Fruit fly (Drosophila melanogaster) whole organism, prepupa: Measurements from ENCODE around the gene CG32264.

Source experiments
- Blimp-1 ChIP-seq: fragments of 200-800 bp; sonication (Bioruptor generic); optimal IDR thresholded peaks from 3 replicates; lab custom pipeline; 2017; ENCODE audit warnings: missing biosample characterization, missing genetic modification characterization, mild to moderate bottlenecking, moderate library complexity, missing genetic modification reagents
- CG10631 ChIP-seq: fragments of 200-800 bp; sonication (Bioruptor generic); optimal IDR thresholded peaks from 2 replicates; lab custom pipeline; 2016; ENCODE audit warnings: missing biosample characterization, missing genetic modification characterization
- CG10669 ChIP-seq: fragments of 200-800 bp; sonication (Bioruptor generic); optimal IDR thresholded peaks from 3 replicates; lab custom pipeline; 2018; ENCODE audit warnings: missing biosample characterization, mild to moderate bottlenecking, missing genetic modification characterization, moderate library complexity
- CG11294 ChIP-seq: fragments of 200-800 bp; sonication (Bioruptor generic); IDR thresholded peaks from 2 replicates; pipeline ENCODE4 v1.3.6; 2022; ENCODE audit warnings: missing biosample characterization, missing genetic modification characterization
- CG11762 ChIP-seq: fragments of 200-800 bp; sonication (Bioruptor generic); optimal IDR thresholded peaks from 3 replicates; lab custom pipeline; 2016; ENCODE audit warnings: missing biosample characterization, missing genetic modification characterization; ENCODE audit not compliant: insufficient read depth
- CG11902 ChIP-seq: fragments of 200-800 bp; sonication (Bioruptor generic); optimal IDR thresholded peaks from 3 replicates; lab custom pipeline; 2016; ENCODE audit warnings: missing biosample characterization, missing genetic modification characterization
- CG15336 ChIP-seq: fragments of 200-800 bp; sonication (Bioruptor generic); IDR thresholded peaks from 2 replicates; pipeline ENCODE4 v1.3.6; 2022; ENCODE audit warnings: missing biosample characterization, missing genetic modification characterization
- CG1621 ChIP-seq: fragments of 200-800 bp; sonication (Bioruptor generic); optimal IDR thresholded peaks from 3 replicates; lab custom pipeline; 2018; ENCODE audit warnings: missing biosample characterization, mild to moderate bottlenecking, missing genetic modification characterization
- CG16779 ChIP-seq: fragments of 200-800 bp; sonication (Bioruptor generic); optimal IDR thresholded peaks from 3 replicates; lab custom pipeline; 2017; ENCODE audit warnings: missing biosample characterization, mild to moderate bottlenecking, missing genetic modification characterization
- CG31627 ChIP-seq: fragments of 200-800 bp; sonication (Bioruptor generic); optimal IDR thresholded peaks from 3 replicates; lab custom pipeline; 2016; ENCODE audit warnings: missing biosample characterization, missing genetic modification characterization
- CG32006 ChIP-seq: fragments of 200-800 bp; sonication (Bioruptor generic); optimal IDR thresholded peaks from 3 replicates; lab custom pipeline; 2017; ENCODE audit warnings: missing biosample characterization, mild to moderate bottlenecking, missing genetic modification characterization
- CG34406 ChIP-seq: fragments of 200-800 bp; sonication (Bioruptor generic); optimal IDR thresholded peaks from 3 replicates; lab custom pipeline; 2016; ENCODE audit warnings: missing biosample characterization, missing genetic modification characterization
- CG3919 ChIP-seq: fragments of 200-800 bp; sonication (Bioruptor generic); optimal IDR thresholded peaks from 3 replicates; lab custom pipeline; 2016; ENCODE audit warnings: missing biosample characterization, missing genetic modification characterization
- CG4318 ChIP-seq: fragments of 200-800 bp; sonication (Bioruptor generic); optimal IDR thresholded peaks from 3 replicates; lab custom pipeline; 2017; ENCODE audit warnings: missing biosample characterization, mild to moderate bottlenecking, missing genetic modification characterization
- CG6276 ChIP-seq: fragments of 200-800 bp; sonication (Bioruptor generic); optimal IDR thresholded peaks from 2 replicates; lab custom pipeline; 2017; ENCODE audit warnings: missing biosample characterization, mild to moderate bottlenecking, missing genetic modification characterization
- CG6792 ChIP-seq: fragments of 200-800 bp; sonication (Bioruptor generic); optimal IDR thresholded peaks from 3 replicates; lab custom pipeline; 2016; ENCODE audit warnings: missing biosample characterization, missing genetic modification characterization
- CG6808 ChIP-seq: fragments of 200-800 bp; sonication (Bioruptor generic); optimal IDR thresholded peaks from 3 replicates; lab custom pipeline; 2017; ENCODE audit warnings: missing biosample characterization, missing genetic modification characterization, mild to moderate bottlenecking, moderate library complexity, missing genetic modification reagents
- CG6854 ChIP-seq: fragments of 200-800 bp; sonication (Bioruptor generic); optimal IDR thresholded peaks from 2 replicates; lab custom pipeline; 2017; ENCODE audit warnings: missing biosample characterization, mild to moderate bottlenecking, missing genetic modification characterization
- CG8119 ChIP-seq: fragments of 200-800 bp; sonication (Bioruptor generic); IDR thresholded peaks from 3 replicates; pipeline ENCODE4 v1.3.6; 2022; ENCODE audit warnings: missing biosample characterization, missing genetic modification characterization
- CG8319 ChIP-seq: fragments of 200-800 bp; sonication (Bioruptor generic); optimal IDR thresholded peaks from 3 replicates; lab custom pipeline; 2016; ENCODE audit warnings: missing biosample characterization, missing genetic modification characterization
- CG8632 ChIP-seq: fragments of 200-800 bp; sonication (Bioruptor generic); optimal IDR thresholded peaks from 3 replicates; lab custom pipeline; 2016; ENCODE audit warnings: missing biosample characterization, missing genetic modification characterization
- CG9139 ChIP-seq: fragments of 200-800 bp; sonication (Bioruptor generic); optimal IDR thresholded peaks from 3 replicates; lab custom pipeline; 2017; ENCODE audit warnings: missing biosample characterization, mild to moderate bottlenecking, missing genetic modification characterization
- Eip75B ChIP-seq: fragments of 200-800 bp; sonication (Bioruptor generic); optimal IDR thresholded peaks from 3 replicates; lab custom pipeline; 2016; ENCODE audit warnings: missing biosample characterization, missing genetic modification characterization
- Ets21C ChIP-seq: fragments of 200-800 bp; sonication (Bioruptor generic); optimal IDR thresholded peaks from 3 replicates; lab custom pipeline; 2016; ENCODE audit warnings: missing biosample characterization, missing genetic modification characterization
- Ets96B ChIP-seq: fragments of 200-800 bp; optimal IDR thresholded peaks from 2 replicates; lab custom pipeline; 2019; ENCODE audit warnings: missing biosample characterization, mild to moderate bottlenecking, missing genetic modification characterization, moderate library complexity
- Hr38 ChIP-seq: sonication (Bioruptor generic); optimal IDR thresholded peaks from 2 replicates; lab custom pipeline; 2016; ENCODE audit warnings: missing biosample characterization, missing genetic modification characterization
- Hr39 ChIP-seq: fragments of 200-800 bp; sonication (Bioruptor generic); optimal IDR thresholded peaks from 2 replicates; lab custom pipeline; 2016; ENCODE audit warnings: missing biosample characterization, missing genetic modification characterization
- Hr4 ChIP-seq: fragments of 200-800 bp; sonication (Bioruptor generic); optimal IDR thresholded peaks from 3 replicates; lab custom pipeline; 2016; ENCODE audit warnings: missing biosample characterization, missing genetic modification characterization
- Lpt ChIP-seq: fragments of 200-800 bp; sonication (Bioruptor generic); optimal IDR thresholded peaks from 3 replicates; lab custom pipeline; 2016; ENCODE audit warnings: missing biosample characterization, missing genetic modification characterization
- Met ChIP-seq: fragments of 200-800 bp; sonication (Bioruptor generic); optimal IDR thresholded peaks from 3 replicates; lab custom pipeline; 2016; ENCODE audit warnings: missing biosample characterization, missing genetic modification characterization
- OdsH ChIP-seq: fragments of 200-800 bp; sonication (Bioruptor generic); optimal IDR thresholded peaks from 3 replicates; lab custom pipeline; 2016; ENCODE audit warnings: missing biosample characterization, missing genetic modification characterization
- Sox14 ChIP-seq: fragments of 200-800 bp; sonication (Bioruptor generic); optimal IDR thresholded peaks from 3 replicates; lab custom pipeline; 2016; ENCODE audit warnings: missing biosample characterization, missing genetic modification characterization
- achi ChIP-seq: fragments of 200-800 bp; sonication (Bioruptor generic); optimal IDR thresholded peaks from 3 replicates; lab custom pipeline; 2016; ENCODE audit warnings: missing biosample characterization, missing genetic modification characterization
- acj6 ChIP-seq: fragments of 200-800 bp; sonication (Bioruptor generic); optimal IDR thresholded peaks from 3 replicates; lab custom pipeline; 2016; ENCODE audit warnings: missing biosample characterization, missing genetic modification characterization
- cyc ChIP-seq: fragments of 200-800 bp; sonication (Bioruptor generic); optimal IDR thresholded peaks from 3 replicates; lab custom pipeline; 2016; ENCODE audit warnings: missing biosample characterization, missing genetic modification characterization
- dac ChIP-seq: fragments of 200-800 bp; sonication (Bioruptor generic); optimal IDR thresholded peaks from 2 replicates; lab custom pipeline; 2017; ENCODE audit warnings: missing biosample characterization, mild to moderate bottlenecking, missing genetic modification characterization
- dsx ChIP-seq: fragments of 200-800 bp; optimal IDR thresholded peaks from 3 replicates; lab custom pipeline; 2019; ENCODE audit warnings: missing biosample characterization, mild to moderate bottlenecking, missing genetic modification characterization, moderate library complexity; ENCODE audit not compliant: poor library complexity, severe bottlenecking
- eg ChIP-seq: fragments of 200-800 bp; sonication (Bioruptor generic); IDR thresholded peaks from 3 replicates; pipeline ENCODE4 v1.3.6; 2022; ENCODE audit warnings: missing biosample characterization, missing genetic modification characterization
- esn ChIP-seq: fragments of 200-800 bp; sonication (Bioruptor generic); optimal IDR thresholded peaks from 2 replicates; lab custom pipeline; 2016; ENCODE audit warnings: missing biosample characterization, mild to moderate bottlenecking, missing genetic modification characterization, moderate library complexity
- fd59A ChIP-seq: fragments of 200-800 bp; sonication (Bioruptor generic); optimal IDR thresholded peaks from 2 replicates; lab custom pipeline; 2017; ENCODE audit warnings: missing biosample characterization, mild to moderate bottlenecking, missing genetic modification characterization, missing genetic modification reagents
- fd85E ChIP-seq: fragments of 200-800 bp; sonication (Bioruptor generic); optimal IDR thresholded peaks from 3 replicates; lab custom pipeline; 2016; ENCODE audit warnings: missing biosample characterization, missing genetic modification characterization
- fkh ChIP-seq: fragments of 200-800 bp; sonication (Bioruptor generic); optimal IDR thresholded peaks from 3 replicates; lab custom pipeline; 2017; ENCODE audit warnings: missing biosample characterization, mild to moderate bottlenecking, missing genetic modification characterization, moderate library complexity
- lz ChIP-seq: fragments of 200-800 bp; sonication (Bioruptor generic); optimal IDR thresholded peaks from 3 replicates; lab custom pipeline; 2016; ENCODE audit warnings: missing biosample characterization, missing genetic modification characterization
- net ChIP-seq: fragments of 200-800 bp; sonication (Bioruptor generic); optimal IDR thresholded peaks from 3 replicates; lab custom pipeline; 2016; ENCODE audit warnings: missing biosample characterization, missing genetic modification characterization
- pdm3 ChIP-seq: fragments of 200-800 bp; sonication (Bioruptor generic); optimal IDR thresholded peaks from 3 replicates; lab custom pipeline; 2016; ENCODE audit warnings: missing biosample characterization, missing genetic modification characterization
- salr ChIP-seq, 2 experiments: fragments of 200-800 bp; sonication (Bioruptor generic); optimal IDR thresholded peaks; 3 replicates each; lab custom pipeline; 2016 to 2018; ENCODE audit warnings: missing biosample characterization in 2 of 2, missing genetic modification characterization in 2 of 2, mild to moderate bottlenecking in 1 of 2
- spab ChIP-seq: fragments of 200-800 bp; sonication (Bioruptor generic); optimal IDR thresholded peaks from 2 replicates; lab custom pipeline; 2017; ENCODE audit warnings: missing biosample characterization, mild to moderate bottlenecking, missing genetic modification characterization, missing genetic modification reagents
- svp ChIP-seq: fragments of 200-800 bp; sonication (Bioruptor generic); peaks from one replicate; lab custom pipeline; 2016; ENCODE audit warnings: missing biosample characterization, missing genetic modification characterization
- topi ChIP-seq: fragments of 200-800 bp; sonication (Bioruptor generic); optimal IDR thresholded peaks from 3 replicates; lab custom pipeline; 2016; ENCODE audit warnings: missing biosample characterization, missing genetic modification characterization
- vri ChIP-seq: fragments of 200-800 bp; sonication (Bioruptor generic); optimal IDR thresholded peaks from 3 replicates; lab custom pipeline; 2016; ENCODE audit warnings: missing biosample characterization, mild to moderate bottlenecking, missing genetic modification characterization

The CG32264 gene

DNA sequence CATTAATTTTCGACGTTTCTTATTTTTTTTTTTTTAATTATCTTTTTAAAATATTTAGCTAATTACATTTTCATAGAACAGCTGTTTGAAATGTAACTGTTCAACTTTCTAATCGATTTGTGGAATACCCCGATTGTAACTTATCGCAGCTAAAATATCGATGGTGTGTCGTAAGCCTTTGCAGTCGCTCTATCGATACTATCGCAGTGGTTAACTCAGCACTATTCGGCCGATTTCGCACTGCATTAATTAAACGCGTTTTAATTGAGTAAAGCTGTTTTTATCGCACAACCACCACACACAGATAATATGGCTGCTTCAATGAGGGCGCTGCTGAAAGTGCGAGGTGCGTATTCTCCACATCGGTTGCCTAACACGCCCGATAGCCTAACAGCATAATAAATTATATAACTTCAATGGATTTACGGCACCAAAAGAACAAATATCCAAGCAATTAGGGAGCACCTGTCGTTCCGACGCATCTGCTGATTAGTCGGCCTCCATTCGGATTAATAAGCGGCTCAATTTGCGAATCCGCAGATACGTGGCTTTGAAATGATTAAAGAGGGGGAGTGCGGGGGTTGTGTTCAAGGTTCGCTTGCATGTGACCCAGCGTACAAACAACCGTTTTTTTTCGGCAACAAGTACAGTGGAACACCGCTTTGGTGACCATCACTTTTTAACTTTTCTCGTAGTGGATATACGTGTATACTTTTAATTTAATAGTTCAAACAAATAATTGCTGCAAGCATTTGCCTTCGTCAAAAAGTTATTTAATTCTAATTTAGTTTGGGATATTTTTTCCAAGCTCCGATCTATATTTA lies 8.0 kb upstream of the CG32264 start, which contains the start of gene Scsalpha1:
TSS of gene Scsalpha1 (plus strand) at position 202 of the 824 bp plus-strand sequence.
- TF ChIP-seq dsx (GFP tag; lab: Kevin White, UChicago): no peak
- TF ChIP-seq Ets96B (tag; lab: Kevin White, UChicago): peak; percentile 7
- TF ChIP-seq Hr39 (GFP tag; lab: Kevin White, UChicago): peak; percentile 58
- TF ChIP-seq fd59A: no peak
- peak; percentile 38 for TF ChIP-seq OdsH (GFP tag; lab: Kevin White, UChicago)
- TF ChIP-seq topi (GFP tag; lab: Kevin White, UChicago): peak; percentile 10
- peak; percentile 4 for TF ChIP-seq Blimp-1
- TF ChIP-seq svp (GFP tag; lab: Kevin White, UChicago): peak; percentile 98
- TF ChIP-seq CG10631 (GFP tag; lab: Kevin White, UChicago): no peak
- no peak for TF ChIP-seq CG11902 (GFP tag; lab: Kevin White, UChicago)
- TF ChIP-seq fd85E: no peak
- TF ChIP-seq pdm3 (GFP tag; lab: Kevin White, UChicago): no peak
- TF ChIP-seq CG6808 (GFP tag; lab: Kevin White, UChicago): peak; percentile 38
- TF ChIP-seq net (GFP tag; lab: Kevin White, UChicago): no peak
- no peak for TF ChIP-seq Lpt (GFP tag; lab: Kevin White, UChicago)
- TF ChIP-seq Met (GFP tag; lab: Kevin White, UChicago): no peak
- peak; percentile 38 for TF ChIP-seq CG6792 (GFP tag; lab: Kevin White, UChicago)
- TF ChIP-seq CG11294 (GFP tag; lab: Robert Waterston, UW): peak; percentile 31; the same call in 1 of the 2 replicates
- no peak for TF ChIP-seq CG8319 (GFP tag; lab: Kevin White, UChicago)
- TF ChIP-seq CG34406 (GFP tag; lab: Kevin White, UChicago): peak; percentile 50
- TF ChIP-seq CG32006: no peak
- peak; percentile 47 for TF ChIP-seq CG31627 (GFP tag; lab: Kevin White, UChicago)
- TF ChIP-seq vri (GFP tag; lab: Kevin White, UChicago): peak; percentile 61
- no peak for TF ChIP-seq CG16779 (tag; lab: Kevin White, UChicago)
- peak; percentile 45 for TF ChIP-seq CG9139
- peak; percentile 43 for TF ChIP-seq acj6 (GFP tag; lab: Kevin White, UChicago)
- peak; percentile 7 to 21 for TF ChIP-seq salr (GFP tag; optimal IDR thresholded peaks at IDR 0.05; lab: Kevin White, UChicago)
- peak; percentile 20 for TF ChIP-seq Sox14 (GFP tag; lab: Kevin White, UChicago)
- TF ChIP-seq eg (GFP tag; lab: Robert Waterston, UW): no peak; the same call in 1 of the 3 replicates
- TF ChIP-seq CG8119: peak; percentile 71
- TF ChIP-seq esn (GFP tag; lab: Kevin White, UChicago): peak; percentile 55
- TF ChIP-seq Hr4 (GFP tag; lab: Kevin White, UChicago): peak; percentile 60
- TF ChIP-seq Ets21C (GFP tag; lab: Kevin White, UChicago): no peak
- no peak for TF ChIP-seq CG4318 (GFP tag; lab: Kevin White, UChicago)
- TF ChIP-seq cyc: no peak
- TF ChIP-seq CG3919 (GFP tag; lab: Kevin White, UChicago): peak; percentile 40
- peak; percentile 46; the same call in 1 of the 2 replicates for TF ChIP-seq CG15336 (GFP tag; lab: Robert Waterston, UW)
- peak; percentile 45 for TF ChIP-seq lz (GFP tag; lab: Kevin White, UChicago)
- TF ChIP-seq CG11762: peak; percentile 15
- no peak for TF ChIP-seq CG8632
- TF ChIP-seq CG10669 (GFP tag; lab: Kevin White, UChicago): no peak
- peak; percentile 1 for TF ChIP-seq dac (GFP tag; lab: Kevin White, UChicago)
- TF ChIP-seq CG1621 (tag; lab: Kevin White, UChicago): no peak
- no peak for TF ChIP-seq Hr38 (GFP tag; lab: Kevin White, UChicago)
- no peak for TF ChIP-seq spab (GFP tag; lab: Kevin White, UChicago)
- TF ChIP-seq CG6854 (GFP tag; lab: Kevin White, UChicago): peak; percentile 35
- no peak for TF ChIP-seq achi (GFP tag; lab: Kevin White, UChicago)
- peak; percentile 7 for TF ChIP-seq fkh (GFP tag; lab: Kevin White, UChicago)
- TF ChIP-seq Eip75B (GFP tag; lab: Kevin White, UChicago): no peak
- no peak for TF ChIP-seq CG6276 (GFP tag; lab: Kevin White, UChicago)
